Worm (Caenorhabditis elegans): ENCODE measurements around the gene Y54G2A.15.
"Not testable (repeated sequence)": the region's sequence is repeated elsewhere in the genome, so short reads cannot be mapped to it uniquely, and the experiment has no call there.

Y54G2A.15 gene

DNA sequence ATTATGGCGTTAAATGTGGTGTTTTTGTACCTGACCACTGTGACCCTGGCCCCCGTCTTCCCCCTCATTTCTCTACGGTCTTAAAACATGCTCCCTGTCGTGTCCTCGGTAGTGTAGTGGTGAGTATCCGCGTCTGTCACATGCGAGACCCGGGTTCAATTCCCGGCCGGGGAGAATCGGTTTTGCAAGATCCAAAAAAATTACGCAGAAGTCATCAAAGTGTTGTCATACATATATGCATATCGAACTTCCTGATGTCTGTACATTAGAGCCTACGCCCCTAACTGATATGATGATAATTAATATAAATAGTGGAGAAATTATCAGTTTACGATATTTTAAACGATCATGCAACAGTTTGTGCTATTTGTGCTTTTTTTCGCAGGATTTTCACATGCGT, 38.3 kb downstream of the Y54G2A.15 start, which contains the start of gene Y54G2A.45:
Gene Y54G2A.45, plus strand, starts transcription at position 333 of the 400 bp plus-strand sequence.
- no peak for TF ChIP-seq unc-62 (GFP tag; optimal IDR thresholded peaks at IDR 0.05)

DNA sequence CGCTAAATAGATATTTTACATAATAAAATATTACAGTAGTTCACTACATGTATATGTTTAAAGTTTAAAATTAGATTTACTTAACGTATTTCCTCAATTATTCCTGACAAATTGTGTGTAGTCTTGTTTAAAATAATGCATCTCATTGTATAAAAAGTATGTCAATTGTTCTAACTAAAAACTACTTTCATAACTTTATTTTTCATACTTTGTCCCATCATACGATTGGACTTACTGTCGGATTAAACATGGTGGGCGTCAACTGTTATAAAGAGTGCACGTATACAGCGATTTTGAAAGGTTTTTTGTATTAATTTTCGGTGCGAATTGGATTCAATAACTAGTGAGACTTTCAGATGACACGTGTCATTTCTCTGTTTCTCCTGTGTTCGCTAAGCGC, 40.1 kb downstream of the Y54G2A.15 start, which contains the start of gene Y54G2A.32:
Gene Y54G2A.32, plus strand, starts transcription at position 301 of the 400 bp plus-strand sequence.
- no peak for TF ChIP-seq unc-62 (GFP tag; optimal IDR thresholded peaks at IDR 0.05)

DNA sequence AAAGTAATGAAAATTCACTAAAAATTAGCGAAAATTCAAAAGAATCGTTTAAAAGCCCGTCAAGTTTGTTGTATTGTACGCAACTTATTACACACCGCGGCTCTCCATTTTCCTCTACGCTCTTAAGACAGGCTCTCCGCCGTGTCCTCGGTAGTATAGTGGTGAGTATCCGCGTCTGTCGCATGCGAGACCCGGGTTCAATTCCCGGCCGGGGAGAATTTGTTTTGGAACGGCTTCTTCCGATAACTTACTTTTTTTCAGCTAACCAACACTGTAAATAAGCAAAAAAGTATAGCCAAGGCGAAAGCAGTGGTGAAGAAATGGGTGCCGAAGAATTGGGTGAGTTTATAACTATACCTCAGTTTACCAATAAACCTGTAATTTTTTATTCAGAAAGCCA, 41.6 kb downstream of the Y54G2A.15 start:
- TF ChIP-seq unc-62 (GFP tag; optimal IDR thresholded peaks at IDR 0.05): no peak

DNA sequence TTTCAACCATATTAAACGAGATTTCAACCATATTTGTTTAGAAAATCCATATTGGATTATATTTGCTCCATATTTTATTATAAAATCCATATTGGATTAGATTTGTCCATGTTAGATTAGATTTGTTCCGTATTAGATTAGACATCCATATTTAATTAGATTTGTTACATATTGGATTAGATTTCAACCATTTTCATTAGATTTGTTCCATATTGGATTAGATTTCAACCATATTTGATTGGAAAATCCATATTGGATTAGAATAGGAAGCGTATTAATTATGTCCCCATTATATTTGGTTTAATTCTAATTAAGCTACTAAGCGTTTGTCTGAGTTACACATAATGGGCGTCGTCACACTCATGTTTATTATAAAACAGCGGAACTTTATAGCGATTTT, 42.2 kb downstream of the Y54G2A.15 start, which contains the start of gene Y54G2A.44:
Gene Y54G2A.44, plus strand, starts transcription at position 301 of the 400 bp plus-strand sequence.
- not testable (repeated sequence) for TF ChIP-seq unc-62 (GFP tag; optimal IDR thresholded peaks at IDR 0.05)

DNA sequence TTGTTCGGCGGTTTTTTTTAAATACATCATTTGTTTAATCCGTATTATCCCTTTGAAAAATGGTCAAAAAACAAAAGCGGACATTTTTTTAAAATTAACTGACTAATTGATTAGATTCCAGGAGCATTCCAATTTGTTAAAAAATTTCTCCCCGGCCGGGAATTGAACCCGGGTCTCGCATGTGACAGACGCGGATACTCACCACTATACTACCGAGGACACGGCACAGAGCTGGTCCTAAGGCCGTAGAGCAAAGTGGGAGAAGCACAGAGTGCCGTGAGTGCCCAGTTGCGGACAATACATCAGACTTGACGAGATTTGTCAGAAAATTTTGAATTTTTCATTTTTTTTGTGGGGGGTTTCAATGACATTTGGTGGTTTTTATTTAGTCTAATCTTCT, 42.8 kb downstream of the Y54G2A.15 start:
- TF ChIP-seq unc-62 (GFP tag; optimal IDR thresholded peaks at IDR 0.05): no peak

DNA sequence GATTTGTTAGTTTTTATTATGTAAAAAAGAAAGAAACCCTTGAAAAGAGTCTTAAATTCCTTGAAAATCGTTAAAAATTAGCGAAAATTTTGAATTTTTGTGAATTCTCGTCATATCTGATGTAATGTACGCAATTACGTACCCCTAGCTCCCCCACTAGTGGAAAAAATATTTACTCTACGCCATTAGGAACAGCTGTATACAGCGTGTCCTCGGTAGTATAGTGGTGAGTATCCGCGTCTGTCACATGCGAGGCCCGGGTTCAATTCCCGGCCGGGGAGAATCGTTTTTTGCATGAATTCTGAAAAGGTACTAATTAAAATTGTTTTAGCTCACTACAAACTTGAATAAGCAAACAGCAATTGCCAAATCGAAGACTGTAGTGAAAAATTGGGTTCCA, 43.9 kb downstream of the Y54G2A.15 start:
- no peak for TF ChIP-seq unc-62 (GFP tag; optimal IDR thresholded peaks at IDR 0.05)

DNA sequence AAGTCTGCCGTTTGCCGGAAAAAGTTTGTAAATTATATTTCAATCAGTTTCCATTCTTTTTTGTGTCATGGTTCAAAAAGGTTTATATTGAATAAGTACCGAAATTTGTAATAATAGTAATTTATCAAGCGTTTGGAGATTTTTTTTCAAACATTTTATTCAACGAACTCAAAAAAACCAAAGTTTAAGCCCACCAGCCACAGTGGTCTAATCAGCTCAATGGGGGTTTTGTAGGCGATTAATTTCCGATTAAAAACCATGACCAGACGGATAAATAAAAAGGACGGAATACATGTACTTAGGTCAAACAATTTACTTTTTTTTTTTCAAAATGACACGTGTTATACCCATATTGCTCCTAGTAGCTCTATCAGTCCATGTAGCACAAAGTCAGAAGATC, 44.4 kb downstream of the Y54G2A.15 start, which contains the start of gene Y54G2A.10:
Gene Y54G2A.10, plus strand, starts transcription at position 301 of the 400 bp plus-strand sequence.
- no peak for TF ChIP-seq unc-62 (GFP tag; optimal IDR thresholded peaks at IDR 0.05)

DNA sequence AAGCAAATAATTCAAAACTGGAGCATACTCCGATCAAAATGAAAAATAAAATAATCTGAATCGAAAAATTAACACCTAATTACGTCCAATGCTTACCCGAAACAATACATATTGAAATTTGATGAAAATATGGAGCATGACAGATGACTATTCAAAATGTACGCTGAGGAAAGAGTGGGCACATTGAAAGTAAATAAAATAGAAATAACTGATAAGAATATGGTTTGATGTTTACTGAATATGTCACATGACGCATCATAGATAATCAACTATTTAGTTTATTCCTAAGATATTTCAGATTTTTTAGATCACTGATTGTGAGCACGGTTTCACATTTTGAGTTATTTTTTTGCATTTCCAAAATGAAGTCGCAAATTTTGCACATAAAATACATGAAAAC, 45.4 kb downstream of the Y54G2A.15 start, which contains the start of gene Y54G2A.52:
Gene Y54G2A.52, minus strand, starts transcription at position 348 of the 400 bp plus-strand sequence.
- TF ChIP-seq unc-62 (GFP tag; optimal IDR thresholded peaks at IDR 0.05): no peak

DNA sequence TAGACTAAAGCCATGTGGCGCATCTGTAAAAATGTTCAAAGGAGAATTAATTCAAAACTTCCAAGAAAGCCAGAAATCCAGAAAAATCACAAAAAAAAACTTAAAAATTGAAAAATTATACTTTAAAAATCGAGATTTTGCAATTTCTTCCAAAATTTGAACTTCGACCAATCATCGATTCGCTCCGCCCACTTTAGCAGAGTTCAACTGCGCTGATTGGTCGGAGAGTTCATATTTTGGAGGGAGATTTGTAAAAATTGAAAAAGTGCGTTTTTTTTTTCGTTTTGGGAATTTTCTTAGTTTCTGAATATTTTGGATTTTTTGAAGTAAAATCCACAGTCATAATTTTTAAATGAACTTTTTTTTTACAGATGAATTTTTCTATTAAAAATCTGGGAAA, 49.8 kb downstream of the Y54G2A.15 start:
- TF ChIP-seq unc-62 (GFP tag; optimal IDR thresholded peaks at IDR 0.05): no peak

Data from whole organism, dauer.